Fruit fly (Drosophila melanogaster) Kc167 (cell line): ENCODE data around the gene Coq7.

ENCODE experiments used
- Myc ChIP-seq: fragments of >200 bp; optimal IDR thresholded peaks from 2 replicates; lab custom pipeline; 2017; ENCODE audit warnings: missing external identifiers
- h ChIP-seq: fragments of >200 bp; optimal IDR thresholded peaks from 3 replicates; lab custom pipeline; 2018; ENCODE audit warnings: missing external identifiers

DNA sequence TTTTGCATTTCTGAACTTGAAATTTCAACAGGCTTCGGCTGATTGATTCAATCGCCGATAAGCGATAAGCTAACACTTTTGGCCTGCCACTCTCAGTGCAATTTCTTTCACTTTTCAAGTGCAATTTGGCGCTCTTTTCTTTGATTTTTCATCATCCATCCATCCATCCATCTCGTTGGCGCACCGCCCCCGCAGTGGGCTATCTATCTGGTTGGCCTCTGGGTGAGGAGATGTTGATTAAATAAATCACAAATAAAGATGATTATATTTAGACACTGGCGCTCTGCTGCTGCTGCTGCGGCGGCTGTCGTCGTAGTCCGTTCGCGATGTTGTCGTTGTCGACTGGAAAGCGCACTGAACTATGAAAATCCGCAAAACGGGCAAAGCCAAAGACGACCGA, 19.9 kb downstream of the Coq7 start:
- TF ChIP-seq Myc (lab: Kevin White, UChicago) (no peak), h (lab: Kevin White, UChicago) (no peak)
